Worm (Caenorhabditis elegans): Measurements from ENCODE around the gene nrde-1.

Gene nrde-1

ce11 chrIII:3713163-3713562 is at the start of gene nrde-1:
nrde-1 (plus strand) TSS chrIII:3713463.
- TF ChIP-seq flt-1 (GFP tag; IDR thresholded peaks at IDR 0.05) (no peak), T22C8.4 (GFP tag; IDR thresholded peaks at IDR 0.05) (no peak)

DNA sequence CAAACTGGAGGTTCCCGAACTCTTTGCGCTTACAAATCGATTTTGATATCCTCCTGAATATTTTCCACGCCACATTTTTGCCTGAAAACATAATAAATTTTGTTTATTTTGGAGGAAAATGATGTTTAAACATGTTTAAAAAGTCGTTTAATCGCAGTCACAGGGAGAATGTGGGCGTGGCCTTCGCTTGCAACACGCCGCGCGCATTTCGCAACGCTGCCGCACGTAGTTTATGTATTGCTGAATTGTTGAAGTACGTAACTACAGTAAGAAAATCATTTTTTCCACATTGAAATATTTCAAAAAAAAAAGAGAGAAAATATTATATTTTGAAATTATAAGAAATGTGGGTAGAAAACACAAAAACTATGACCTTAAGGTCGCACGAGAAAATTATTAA is 49.0 kb upstream of the nrde-1 start, which contains the start of gene C46F11.4:
Gene C46F11.4 (minus strand): TSS at position 81 of the 400 bp plus-strand sequence.
- TF ChIP-seq cog-1 (tag; optimal IDR thresholded peaks at IDR 0.05) = peak; percentile 79
- peak; percentile 93 for TF ChIP-seq flt-1 (GFP tag; IDR thresholded peaks at IDR 0.05)
- TF ChIP-seq ztf-29 (GFP tag; IDR thresholded peaks at IDR 0.05) = peak; percentile 86
- TF ChIP-seq klf-2 (GFP tag; conservative IDR thresholded peaks at IDR 0.05) = peak; percentile 89
- peak; percentile 94 for TF ChIP-seq ztf-23 (GFP tag; IDR thresholded peaks at IDR 0.05)
- peak; percentile 94 for TF ChIP-seq tab-1 (GFP tag; IDR thresholded peaks at IDR 0.05)
- peak; percentile 97 for TF ChIP-seq med-1 (GFP tag; optimal IDR thresholded peaks at IDR 0.05; ENCODE audit: insufficient read depth)
- TF ChIP-seq T22C8.4 (GFP tag; IDR thresholded peaks at IDR 0.05) = peak; percentile 84
- peak; percentile 65; the same call in 1 of the 2 replicates for TF ChIP-seq ref-1 (GFP tag; conservative IDR thresholded peaks at IDR 0.05)

- TF ChIP-seq cog-1 (tag; optimal IDR thresholded peaks at IDR 0.05) = no peak
- TF ChIP-seq T22C8.4 (GFP tag; IDR thresholded peaks at IDR 0.05) = no peak
- no peak for TF ChIP-seq klf-2 (GFP tag; conservative IDR thresholded peaks at IDR 0.05)
- TF ChIP-seq flt-1 (GFP tag; IDR thresholded peaks at IDR 0.05) = no peak
- TF ChIP-seq ref-1 (GFP tag; conservative IDR thresholded peaks at IDR 0.05) = no peak
- TF ChIP-seq tab-1 (GFP tag; IDR thresholded peaks at IDR 0.05) = no peak
- no peak for TF ChIP-seq med-1 (GFP tag; optimal IDR thresholded peaks at IDR 0.05; ENCODE audit: insufficient read depth)
- TF ChIP-seq ztf-23 (GFP tag; IDR thresholded peaks at IDR 0.05) = no peak
Observed at ce11 chrIII:3670336-3670735, 42.9 kb upstream of the nrde-1 start, which contains the start of gene C46F11.6. C46F11.6 (minus strand) TSS chrIII:3670436.

- no peak for TF ChIP-seq med-1 (GFP tag; optimal IDR thresholded peaks at IDR 0.05; ENCODE audit: insufficient read depth)
- TF ChIP-seq T22C8.4 (GFP tag; IDR thresholded peaks at IDR 0.05) = no peak
- no peak for TF ChIP-seq ref-1 (GFP tag; conservative IDR thresholded peaks at IDR 0.05)
- TF ChIP-seq tab-1 (GFP tag; IDR thresholded peaks at IDR 0.05) = no peak
- TF ChIP-seq klf-2 (GFP tag; conservative IDR thresholded peaks at IDR 0.05) = no peak
- TF ChIP-seq ztf-29 (GFP tag; IDR thresholded peaks at IDR 0.05) = no peak
- TF ChIP-seq ztf-23 (GFP tag; IDR thresholded peaks at IDR 0.05) = no peak
- TF ChIP-seq cog-1 (tag; optimal IDR thresholded peaks at IDR 0.05) = no peak
- TF ChIP-seq flt-1 (GFP tag; IDR thresholded peaks at IDR 0.05) = no peak
Observed at ce11 chrIII:3670984-3671383, 42.3 kb upstream of the nrde-1 start.

- TF ChIP-seq ztf-23 (GFP tag; IDR thresholded peaks at IDR 0.05) (no peak), cog-1 (tag; optimal IDR thresholded peaks at IDR 0.05) (no peak), klf-2 (GFP tag; conservative IDR thresholded peaks at IDR 0.05) (no peak), med-1 (GFP tag; optimal IDR thresholded peaks at IDR 0.05; ENCODE audit: insufficient read depth) (no peak), ref-1 (GFP tag; conservative IDR thresholded peaks at IDR 0.05) (no peak), ztf-29 (GFP tag; IDR thresholded peaks at IDR 0.05) (no peak), flt-1 (GFP tag; IDR thresholded peaks at IDR 0.05) (no peak), tab-1 (GFP tag; IDR thresholded peaks at IDR 0.05) (no peak), T22C8.4 (GFP tag; IDR thresholded peaks at IDR 0.05) (no peak)
Observed at ce11 chrIII:3672839-3673238, 40.4 kb upstream of the nrde-1 start.

DNA sequence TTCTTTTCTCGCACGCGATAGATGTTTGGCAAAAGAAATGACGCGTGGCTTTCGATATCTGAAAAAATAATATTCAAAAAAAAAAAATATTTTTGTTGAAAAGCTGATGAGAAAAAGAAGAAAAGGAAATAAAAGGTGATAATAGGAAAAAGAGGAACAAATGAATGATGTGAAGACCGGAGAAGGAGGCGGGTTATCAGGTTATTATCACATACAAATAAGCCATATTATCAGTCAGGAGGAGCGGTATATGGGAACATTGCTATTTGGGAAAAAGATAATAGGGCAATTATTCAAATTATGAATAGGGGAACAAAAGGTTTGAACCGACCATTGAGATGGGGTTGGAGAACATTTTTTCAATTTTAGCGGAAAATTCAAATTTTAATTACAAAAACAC is 39.1 kb upstream of the nrde-1 start:
- TF ChIP-seq ztf-23 (GFP tag; IDR thresholded peaks at IDR 0.05) = no peak
- TF ChIP-seq ref-1 (GFP tag; conservative IDR thresholded peaks at IDR 0.05) = no peak

ce11 chrIII:3675480-3675879 is 37.8 kb upstream of the nrde-1 start:
- no peak for TF ChIP-seq med-1 (GFP tag; optimal IDR thresholded peaks at IDR 0.05; ENCODE audit: insufficient read depth)
- TF ChIP-seq cog-1 (tag; optimal IDR thresholded peaks at IDR 0.05) = no peak
- TF ChIP-seq ref-1 (GFP tag; conservative IDR thresholded peaks at IDR 0.05) = no peak
- TF ChIP-seq flt-1 (GFP tag; IDR thresholded peaks at IDR 0.05) = no peak
- no peak for TF ChIP-seq ztf-23 (GFP tag; IDR thresholded peaks at IDR 0.05)
- TF ChIP-seq klf-2 (GFP tag; conservative IDR thresholded peaks at IDR 0.05) = no peak
- TF ChIP-seq tab-1 (GFP tag; IDR thresholded peaks at IDR 0.05) = no peak

ce11 chrIII:3677378-3677777 is 35.9 kb upstream of the nrde-1 start:
- TF ChIP-seq T22C8.4 (GFP tag; IDR thresholded peaks at IDR 0.05) = peak; percentile 96
- no peak for TF ChIP-seq ztf-23 (GFP tag; IDR thresholded peaks at IDR 0.05)

DNA sequence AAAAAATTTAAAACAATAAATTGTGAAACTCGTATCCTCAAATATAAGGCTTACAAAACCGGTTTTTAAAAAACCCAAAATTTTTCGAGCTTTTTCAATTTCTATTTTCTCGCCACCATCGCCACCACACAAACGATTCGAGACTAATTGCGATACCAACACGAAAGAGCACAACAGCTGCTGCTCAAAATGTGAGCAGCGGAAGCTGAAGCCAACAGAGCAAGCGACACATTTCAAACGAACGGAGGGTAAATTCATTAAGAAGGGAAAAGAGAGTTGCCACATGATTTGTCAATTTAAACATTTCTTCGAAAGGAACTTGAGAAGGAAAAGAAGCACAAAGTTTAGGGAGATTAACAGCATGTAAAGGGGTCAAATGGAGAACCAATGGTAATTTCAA is 34.2 kb upstream of the nrde-1 start:
- TF ChIP-seq ref-1 (GFP tag; conservative IDR thresholded peaks at IDR 0.05) (no peak), flt-1 (GFP tag; IDR thresholded peaks at IDR 0.05) (no peak), med-1 (GFP tag; optimal IDR thresholded peaks at IDR 0.05; ENCODE audit: insufficient read depth) (no peak), T22C8.4 (GFP tag; IDR thresholded peaks at IDR 0.05) (no peak), cog-1 (tag; optimal IDR thresholded peaks at IDR 0.05) (no peak), ztf-23 (GFP tag; IDR thresholded peaks at IDR 0.05) (no peak), klf-2 (GFP tag; conservative IDR thresholded peaks at IDR 0.05) (no peak), ztf-29 (GFP tag; IDR thresholded peaks at IDR 0.05) (no peak), tab-1 (GFP tag; IDR thresholded peaks at IDR 0.05) (no peak)

DNA sequence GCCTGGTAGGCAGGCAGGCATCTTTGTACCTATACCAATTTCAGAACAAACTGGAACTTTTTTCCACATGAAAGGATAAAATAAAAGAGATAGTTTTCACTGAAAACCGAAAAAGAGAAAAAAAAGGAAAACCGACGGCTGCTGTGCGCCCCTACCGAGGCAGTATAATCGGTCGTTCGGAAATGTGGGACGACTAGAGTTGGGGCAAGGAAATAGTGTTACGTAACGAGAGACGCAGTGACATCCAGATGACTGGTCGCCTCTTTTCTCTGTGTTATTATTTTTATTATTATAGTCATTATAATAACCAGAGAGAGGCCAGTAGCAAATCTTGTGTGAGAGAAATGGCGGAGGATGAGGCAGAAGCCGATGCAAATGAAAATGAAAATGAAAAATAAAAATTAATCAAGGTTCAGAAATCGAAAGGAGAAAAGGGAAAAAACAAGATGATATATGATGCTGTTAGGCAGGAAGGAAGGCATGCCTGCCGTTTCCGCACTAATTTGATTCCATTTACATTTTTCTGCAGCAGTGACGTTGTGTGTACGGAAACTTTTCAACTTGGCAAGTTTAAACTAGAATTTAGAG is 31.8 kb upstream of the nrde-1 start:
- TF ChIP-seq flt-1 (GFP tag; IDR thresholded peaks at IDR 0.05) (no peak), T22C8.4 (GFP tag; IDR thresholded peaks at IDR 0.05) (no peak), ref-1 (GFP tag; conservative IDR thresholded peaks at IDR 0.05) (no peak), ztf-29 (GFP tag; IDR thresholded peaks at IDR 0.05) (no peak)

Data from whole organism, midembryonic.